Worm (Caenorhabditis elegans) whole organism, L4/young adult: ENCODE results near the gene M01H9.2.

Source experiments
- W03F9.2 ChIP-seq: fragments of 150-350 bp; optimal IDR thresholded peaks from 2 replicates; lab custom pipeline; 2014; ENCODE audit warnings: missing biosample characterization, missing genetic modification characterization
- dao-5 ChIP-seq: sonication (generic microtip); optimal IDR thresholded peaks from 2 replicates; lab custom pipeline; 2016; ENCODE audit warnings: missing genotype, missing genetic modification characterization, moderate library complexity, missing compliant biosample characterization

- TF ChIP-seq W03F9.2 (tag; lab: Kevin White, UChicago) = no peak
- TF ChIP-seq dao-5 (tag; lab: Kevin White, UChicago) = no peak
These were observed 51.6 kb downstream of the M01H9.2 start for ce11 chrIV:4411311-4411947.
